Worm (Caenorhabditis elegans): ENCODE measurements around the gene srx-136.

DNA sequence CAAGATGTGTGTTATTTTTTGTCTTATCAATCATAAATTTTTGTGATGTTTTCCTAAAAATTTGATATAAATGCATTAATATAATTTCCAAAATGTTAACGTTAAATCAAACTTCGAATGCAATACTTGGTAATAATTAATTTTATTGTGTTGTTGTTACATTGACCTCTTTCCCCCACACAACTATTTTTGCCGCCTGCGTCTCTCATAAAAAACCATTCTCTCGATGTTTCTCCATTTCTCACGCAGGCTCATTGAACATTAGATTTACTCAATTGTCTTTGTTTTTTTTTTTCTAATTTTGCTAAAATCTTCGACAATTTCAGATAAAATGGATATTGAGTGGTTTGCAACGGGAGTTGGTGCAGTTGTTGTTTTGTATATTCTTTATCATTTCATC lies 48.9 kb downstream of the srx-136 start, which contains the start of gene stdh-1:
- TF ChIP-seq W03F9.2 (tag; optimal IDR thresholded peaks at IDR 0.05), result no peak
- TF ChIP-seq him-1 (tag; optimal IDR thresholded peaks at IDR 0.05), result no peak
- no peak for TF ChIP-seq dao-5 (tag; optimal IDR thresholded peaks at IDR 0.05)
